Fruit fly (Drosophila melanogaster) whole organism, embryonic: ENCODE results near the gene Dh31.
A peak's percentile ranks its signal among the peaks of the same experiment; 100 is the strongest.

ENCODE experiments used
- ATbp ChIP-seq: fragments of 200-800 bp; sonication (Bioruptor generic); optimal IDR thresholded peaks from 2 replicates; lab custom pipeline; 2017; ENCODE audit warnings: missing biosample characterization, mild to moderate bottlenecking, missing genetic modification characterization, missing genetic modification reagents
- Ada2b ChIP-seq: fragments of 200-800 bp; sonication (Bioruptor generic); IDR thresholded peaks from 2 replicates; pipeline ENCODE4 v1.3.6; 2022; ENCODE audit warnings: missing biosample characterization, missing genetic modification characterization
- Awh ChIP-seq: fragments of 200-800 bp; sonication (Bioruptor generic); IDR thresholded peaks from 2 replicates; pipeline ENCODE4, ENCODE4 v1.3.6; 2022; ENCODE audit warnings: missing biosample characterization, missing genetic modification characterization
- Blimp-1 ChIP-seq: fragments of 200-800 bp; sonication (Bioruptor generic); optimal IDR thresholded peaks from 3 replicates; lab custom pipeline; 2018; ENCODE audit warnings: missing biosample characterization, missing genetic modification characterization, mild to moderate bottlenecking, moderate library complexity, missing genetic modification reagents
- CG11723 ChIP-seq: fragments of 200-800 bp; sonication (Bioruptor generic); optimal IDR thresholded peaks from 2 replicates; lab custom pipeline; 2017; ENCODE audit warnings: missing biosample characterization, mild to moderate bottlenecking, missing genetic modification characterization
- CG14965 ChIP-seq: fragments of 200-800 bp; sonication (Bioruptor generic); optimal IDR thresholded peaks from 2 replicates; lab custom pipeline; 2016; ENCODE audit warnings: missing biosample characterization, missing genetic modification characterization, borderline replicate concordance
- CG17568 ChIP-seq: fragments of 200-800 bp; sonication (Bioruptor generic); optimal IDR thresholded peaks from 2 replicates; lab custom pipeline; 2018; ENCODE audit warnings: missing biosample characterization, mild to moderate bottlenecking, missing genetic modification characterization, moderate library complexity
- CG17612 ChIP-seq: fragments of 200-800 bp; sonication (Bioruptor generic); IDR thresholded peaks from 2 replicates; pipeline ENCODE4 v1.3.6; 2022; ENCODE audit warnings: missing biosample characterization, missing genetic modification characterization
- CG18619 ChIP-seq: fragments of 200-800 bp; sonication (Bioruptor generic); optimal IDR thresholded peaks from 3 replicates; lab custom pipeline; 2017; ENCODE audit warnings: missing biosample characterization, mild to moderate bottlenecking, missing genetic modification characterization
- CG2889 ChIP-seq: fragments of 200-800 bp; sonication (Bioruptor generic); IDR thresholded peaks from 3 replicates; pipeline ENCODE4 v1.3.6; 2022; ENCODE audit warnings: missing biosample characterization, missing genetic modification characterization
- CG31388 ChIP-seq: fragments of 200-800 bp; sonication (Bioruptor generic); optimal IDR thresholded peaks from 2 replicates; lab custom pipeline; 2016; ENCODE audit warnings: missing biosample characterization, missing genetic modification characterization
- CG3726 ChIP-seq: fragments of 200-800 bp; sonication (Bioruptor generic); IDR thresholded peaks from 3 replicates; pipeline ENCODE4, ENCODE4 v1.3.6; 2022; ENCODE audit warnings: missing biosample characterization, missing genetic modification characterization
- CG4328 ChIP-seq: fragments of 200-800 bp; sonication (Bioruptor generic); optimal IDR thresholded peaks from 3 replicates; lab custom pipeline; 2017; ENCODE audit warnings: missing biosample characterization, missing genetic modification reagents, missing genetic modification characterization
- CG4730 ChIP-seq: fragments of 200-800 bp; sonication (Bioruptor generic); IDR thresholded peaks from 2 replicates; pipeline ENCODE4 v1.3.6; 2022; ENCODE audit warnings: missing biosample characterization, missing genetic modification characterization
- CG7786 ChIP-seq: fragments of 200-800 bp; sonication (Bioruptor generic); optimal IDR thresholded peaks from 2 replicates; lab custom pipeline; 2016; ENCODE audit warnings: missing biosample characterization, missing genetic modification characterization
- CG9609 ChIP-seq: fragments of 200-800 bp; sonication (Bioruptor generic); optimal IDR thresholded peaks from 3 replicates; lab custom pipeline; 2016; ENCODE audit warnings: missing biosample characterization, missing genetic modification characterization
- CG9727 ChIP-seq: fragments of 200-800 bp; sonication (Bioruptor generic); optimal IDR thresholded peaks from 3 replicates; lab custom pipeline; 2017; ENCODE audit warnings: missing biosample characterization, mild to moderate bottlenecking, missing genetic modification characterization
- Dip3 ChIP-seq: fragments of 200-800 bp; sonication (Bioruptor generic); optimal IDR thresholded peaks from 3 replicates; lab custom pipeline; 2016; ENCODE audit warnings: missing biosample characterization, missing genetic modification characterization
- Dll ChIP-seq: fragments of 200-800 bp; sonication (Bioruptor generic); IDR thresholded peaks from 4 replicates; pipeline ENCODE4 v1.3.6; 2022; ENCODE audit warnings: missing biosample characterization, missing genetic modification characterization; ENCODE audit not compliant: partially characterized antibody
- HLH4C ChIP-seq: fragments of 200-800 bp; sonication (Bioruptor generic); IDR thresholded peaks from 3 replicates; pipeline ENCODE4 v1.3.6; 2022; ENCODE audit warnings: missing biosample characterization, missing genetic modification characterization; ENCODE audit not compliant: partially characterized antibody
- Hmr ChIP-seq: fragments of 200-800 bp; sonication (Bioruptor generic); optimal IDR thresholded peaks from 3 replicates; lab custom pipeline; 2017; ENCODE audit warnings: mild to moderate bottlenecking, missing biosample characterization, missing genetic modification reagents, missing genetic modification characterization
- Oli ChIP-seq: fragments of 200-800 bp; sonication (Bioruptor generic); optimal IDR thresholded peaks from 2 replicates; lab custom pipeline; 2018; ENCODE audit warnings: missing biosample characterization, mild to moderate bottlenecking, missing genetic modification characterization, moderate library complexity
- Rfx ChIP-seq: fragments of 200-800 bp; sonication (Bioruptor generic); IDR thresholded peaks from 2 replicates; pipeline ENCODE4 v1.3.6; 2022; ENCODE audit warnings: missing biosample characterization, missing genetic modification characterization
- Six4 ChIP-seq: fragments of 200-800 bp; sonication (Bioruptor generic); optimal IDR thresholded peaks from 2 replicates; lab custom pipeline; 2016; ENCODE audit warnings: missing biosample characterization, missing genetic modification characterization
- Sox102F ChIP-seq: fragments of 200-800 bp; sonication (Bioruptor generic); optimal IDR thresholded peaks from 2 replicates; lab custom pipeline; 2018; ENCODE audit warnings: missing biosample characterization, mild to moderate bottlenecking, missing genetic modification characterization, moderate library complexity
- Xrp1 ChIP-seq: fragments of 200-800 bp; sonication (Bioruptor generic); IDR thresholded peaks from 2 replicates; pipeline ENCODE4 v1.3.6; 2022; ENCODE audit warnings: missing biosample characterization, missing genetic modification characterization
- bab2 ChIP-seq: fragments of 200-800 bp; sonication (Bioruptor generic); optimal IDR thresholded peaks from 2 replicates; lab custom pipeline; 2016; ENCODE audit warnings: missing biosample characterization, missing genetic modification characterization
- chif ChIP-seq, 2 experiments: fragments of 200-800 bp; sonication (Bioruptor generic); optimal IDR thresholded peaks; 3 replicates each; lab custom pipeline; 2016; ENCODE audit warnings: missing biosample characterization in 2 of 2, missing genetic modification characterization in 2 of 2
- crol ChIP-seq: fragments of 200-800 bp; sonication (Bioruptor generic); IDR thresholded peaks from 2 replicates; pipeline ENCODE4 v1.3.6; 2022; ENCODE audit warnings: missing biosample characterization, missing genetic modification characterization
- crp ChIP-seq, 2 experiments: fragments of 200-800 bp; sonication (Bioruptor generic); optimal IDR thresholded peaks; 2 replicates in 1 of 2; 3 replicates in 1 of 2; lab custom pipeline; 2017; ENCODE audit warnings: missing biosample characterization in 2 of 2, missing genetic modification characterization in 2 of 2, mild to moderate bottlenecking in 1 of 2, moderate library complexity in 1 of 2
- dm ChIP-seq: fragments of 200-800 bp; sonication (Bioruptor generic); optimal IDR thresholded peaks from 3 replicates; lab custom pipeline; 2016; ENCODE audit warnings: missing biosample characterization, missing genetic modification characterization
- ewg ChIP-seq: fragments of 200-800 bp; sonication (Bioruptor generic); optimal IDR thresholded peaks from 3 replicates; lab custom pipeline; 2017; ENCODE audit warnings: mild to moderate bottlenecking, missing biosample characterization, missing genetic modification reagents, missing genetic modification characterization
- gfzf ChIP-seq: fragments of 200-800 bp; sonication (Bioruptor generic); optimal IDR thresholded peaks from 2 replicates; lab custom pipeline; 2016; ENCODE audit warnings: missing biosample characterization, mild to moderate bottlenecking, missing genetic modification characterization, moderate library complexity
- grau ChIP-seq: fragments of 200-800 bp; optimal IDR thresholded peaks from 3 replicates; lab custom pipeline; 2019; ENCODE audit warnings: missing biosample characterization, mild to moderate bottlenecking, missing genetic modification characterization, moderate library complexity
- grn ChIP-seq: fragments of 200-800 bp; sonication (Bioruptor generic); optimal IDR thresholded peaks from 3 replicates; lab custom pipeline; 2017; ENCODE audit warnings: missing biosample characterization, missing genetic modification characterization
- ham ChIP-seq: fragments of 200-800 bp; sonication (Bioruptor generic); IDR thresholded peaks from 2 replicates; pipeline ENCODE4 v1.3.6; 2022; ENCODE audit warnings: missing biosample characterization, missing genetic modification characterization
- inv ChIP-seq: fragments of 200-800 bp; sonication (Bioruptor generic); IDR thresholded peaks from 2 replicates; pipeline ENCODE4 v1.3.6; 2022; ENCODE audit warnings: missing biosample characterization, missing genetic modification characterization; ENCODE audit not compliant: partially characterized antibody
- jing ChIP-seq: fragments of 200-800 bp; sonication (Bioruptor generic); optimal IDR thresholded peaks from 2 replicates; lab custom pipeline; 2018; ENCODE audit warnings: missing biosample characterization, mild to moderate bottlenecking, missing genetic modification characterization
- jumu ChIP-seq: fragments of 200-800 bp; sonication (Bioruptor generic); optimal IDR thresholded peaks from 3 replicates; lab custom pipeline; 2016; ENCODE audit warnings: missing biosample characterization, missing genetic modification characterization
- lab ChIP-seq: fragments of 200-800 bp; sonication (Bioruptor generic); optimal IDR thresholded peaks from 3 replicates; lab custom pipeline; 2017; ENCODE audit warnings: missing biosample characterization, missing genetic modification characterization, mild to moderate bottlenecking, moderate library complexity, missing genetic modification reagents
- lola ChIP-seq, 3 experiments: fragments of >200 bp in 2 of 3; fragments of 200-800 bp in 1 of 3; sonication (Bioruptor generic) in 1 of 3; optimal IDR thresholded peaks; 2 replicates each; lab custom pipeline; 2017 to 2019; ENCODE audit warnings: missing biosample characterization in 3 of 3, missing genetic modification characterization in 3 of 3, mild to moderate bottlenecking in 1 of 3, moderate library complexity in 1 of 3
- mam ChIP-seq: fragments of 200-800 bp; sonication (Bioruptor generic); optimal IDR thresholded peaks from 3 replicates; lab custom pipeline; 2016; ENCODE audit warnings: missing biosample characterization, missing genetic modification characterization
- mirr ChIP-seq: fragments of 200-800 bp; sonication (Bioruptor generic); optimal IDR thresholded peaks from 3 replicates; lab custom pipeline; 2018; ENCODE audit warnings: missing biosample characterization, mild to moderate bottlenecking, missing genetic modification characterization
- pb ChIP-seq: fragments of 200-800 bp; sonication (Bioruptor generic); optimal IDR thresholded peaks from 3 replicates; lab custom pipeline; 2016; ENCODE audit warnings: missing biosample characterization, missing genetic modification characterization
- pnt ChIP-seq: fragments of 200-800 bp; sonication (Bioruptor generic); optimal IDR thresholded peaks from 3 replicates; lab custom pipeline; 2016; ENCODE audit warnings: missing biosample characterization, missing genetic modification characterization
- pros ChIP-seq: fragments of 200-800 bp; sonication (Bioruptor generic); optimal IDR thresholded peaks from 3 replicates; lab custom pipeline; 2019; ENCODE audit warnings: missing biosample characterization, mild to moderate bottlenecking, missing genetic modification characterization, moderate library complexity
- seq ChIP-seq: fragments of 200-800 bp; sonication (Bioruptor generic); IDR thresholded peaks from 2 replicates; pipeline ENCODE4 v1.3.6; 2022; ENCODE audit warnings: missing biosample characterization, missing genetic modification characterization
- trem ChIP-seq: fragments of 200-800 bp; optimal IDR thresholded peaks from 3 replicates; lab custom pipeline; 2019; ENCODE audit warnings: missing biosample characterization, mild to moderate bottlenecking, missing genetic modification characterization, moderate library complexity
- unc-4 ChIP-seq: fragments of 200-800 bp; sonication (Bioruptor generic); IDR thresholded peaks from 2 replicates; pipeline ENCODE4 v1.3.6; 2022; ENCODE audit warnings: missing biosample characterization, missing genetic modification characterization; ENCODE audit not compliant: partially characterized antibody

The Dh31 gene

DNA sequence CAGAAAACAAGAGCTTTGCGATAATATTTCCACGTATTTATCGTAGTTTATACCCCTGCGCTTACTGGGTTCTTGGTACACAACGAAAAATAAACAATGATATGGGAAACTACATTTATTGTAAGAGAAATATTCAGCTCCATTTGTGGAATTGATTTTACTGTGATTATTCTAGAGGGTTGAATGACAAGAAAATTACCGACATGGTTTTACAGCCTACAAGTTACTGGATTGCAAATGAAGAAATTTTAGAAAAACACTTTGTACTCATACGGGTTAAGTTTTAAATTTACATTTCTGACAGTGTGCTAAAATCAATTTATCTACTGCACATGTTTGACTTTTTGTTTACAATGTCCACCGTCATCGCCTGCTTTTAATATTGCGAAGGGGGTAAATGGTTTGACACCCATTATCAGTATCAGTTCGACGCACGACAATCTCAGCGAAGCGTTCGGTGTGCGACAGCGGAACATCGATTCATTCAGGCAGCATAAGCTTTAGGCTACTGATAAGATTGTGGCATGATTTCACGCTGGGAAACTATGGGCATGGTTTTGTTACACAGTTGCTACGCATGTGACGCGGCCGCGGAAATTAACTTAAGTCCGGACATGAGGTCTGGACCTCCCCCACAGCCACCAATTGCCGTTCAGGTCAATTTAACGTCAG, 44.7 kb downstream of the Dh31 start (continued):
- TF ChIP-seq mirr (GFP tag; lab: Kevin White, UChicago) (peak; percentile 88), ham (GFP tag; lab: Robert Waterston, UW) (no peak), crol (GFP tag; lab: Robert Waterston, UW) (no peak), CG4730 (GFP tag; lab: Robert Waterston, UW) (no peak), Rfx (GFP tag; lab: Robert Waterston, UW) (peak; percentile 30; the same call in 1 of the 2 replicates), ewg (GFP tag; lab: Kevin White, UChicago) (peak; percentile 1), CG31388 (GFP tag; lab: Kevin White, UChicago) (no peak), Xrp1 (peak; percentile 44; the same call in 1 of the 2 replicates), lab (GFP tag; lab: Kevin White, UChicago) (peak; percentile 71), Hmr (peak; percentile 49), inv (GFP tag; lab: Robert Waterston, UW) (no peak), grau (peak; percentile 46), CG9609 (GFP tag; lab: Kevin White, UChicago) (peak; percentile 31), Dll (no peak), CG17568 (no peak), Oli (tag; lab: Kevin White, UChicago) (peak; percentile 44), CG17612 (no peak), CG3726 (GFP tag; lab: Robert Waterston, UW) (no peak), chif (GFP tag; optimal IDR thresholded peaks at IDR 0.05; lab: Kevin White, UChicago) (peak; percentile 1 to 30), pb (GFP tag; lab: Kevin White, UChicago) (no peak), CG7786 (no peak), Awh (GFP tag; lab: Robert Waterston, UW) (no peak), CG11723 (GFP tag; lab: Kevin White, UChicago) (no peak), pnt (no peak), CG14965 (GFP tag; lab: Kevin White, UChicago) (no peak), CG4328 (no peak), lola (GFP tag; optimal IDR thresholded peaks at IDR 0.05; lab: Kevin White, UChicago) (peak in 1 of 3 experiments; percentile 4), jing (GFP tag; lab: Kevin White, UChicago) (peak; percentile 9), grn (peak; percentile 76), dm (GFP tag; lab: Kevin White, UChicago) (peak; percentile 30), CG2889 (no peak), Ada2b (no peak), Dip3 (GFP tag; lab: Kevin White, UChicago) (no peak), bab2 (GFP tag; lab: Kevin White, UChicago) (peak; percentile 24), trem (tag; lab: Kevin White, UChicago) (no peak), HLH4C (GFP tag; lab: Robert Waterston, UW) (no peak), mam (GFP tag; lab: Kevin White, UChicago) (peak; percentile 41), Sox102F (GFP tag; lab: Kevin White, UChicago) (peak; percentile 35), crp (GFP tag; optimal IDR thresholded peaks at IDR 0.05; lab: Kevin White, UChicago) (no peak), Six4 (no peak), Blimp-1 (GFP tag; lab: Kevin White, UChicago) (peak; percentile 44), jumu (GFP tag; lab: Kevin White, UChicago) (no peak), CG9727 (GFP tag; lab: Kevin White, UChicago) (peak; percentile 17), gfzf (no peak), seq (GFP tag; lab: Robert Waterston, UW) (no peak), ATbp (peak; percentile 26), CG18619 (peak; percentile 42), pros (GFP tag; lab: Kevin White, UChicago) (no peak), unc-4 (GFP tag; lab: Robert Waterston, UW) (no peak)
